Worm (Caenorhabditis elegans): ENCODE results near the gene R04F11.5.

ce11 chrV:12296794-12297193 lies 21.0 kb downstream of the R04F11.5 start:
- TF ChIP-seq ceh-82 (tag; optimal IDR thresholded peaks at IDR 0.05) = no peak
- no peak for TF ChIP-seq ztf-4 (tag; optimal IDR thresholded peaks at IDR 0.05)
- no peak for TF ChIP-seq unc-39 (tag; optimal IDR thresholded peaks at IDR 0.05)
- no peak for TF ChIP-seq fos-1 (tag; optimal IDR thresholded peaks at IDR 0.05)
- TF ChIP-seq elt-1 (tag; optimal IDR thresholded peaks at IDR 0.05) = no peak
- TF ChIP-seq nhr-77 (tag; optimal IDR thresholded peaks at IDR 0.05) = no peak
- no peak for TF ChIP-seq unc-62 (GFP tag; optimal IDR thresholded peaks at IDR 0.05)
- TF ChIP-seq ZK546.5 (tag; optimal IDR thresholded peaks at IDR 0.05) = no peak
- no peak for TF ChIP-seq snpc-4 (tag; optimal IDR thresholded peaks at IDR 0.05)

Data from whole organism, L2 larva.